Worm (Caenorhabditis elegans) whole organism, L1 larva: Measurements from ENCODE around the gene elpc-4.

Experiments used
- C04F5.9 ChIP-seq: sonication (generic microtip); optimal IDR thresholded peaks from 2 replicates; lab custom pipeline; 2016; ENCODE audit warnings: missing genetic modification characterization, missing compliant biosample characterization
- C16A3.4 ChIP-seq: fragments of 150-350 bp; optimal IDR thresholded peaks from 2 replicates; lab custom pipeline; 2014; ENCODE audit warnings: missing biosample characterization, missing genetic modification characterization
- C34B4.2 ChIP-seq: sonication (generic microtip); optimal IDR thresholded peaks from 2 replicates; lab custom pipeline; 2017; ENCODE audit warnings: mild to moderate bottlenecking, missing genetic modification characterization, missing compliant biosample characterization
- Y116A8C.19 ChIP-seq: sonication (generic microtip); optimal IDR thresholded peaks from 2 replicates; lab custom pipeline; 2016; ENCODE audit warnings: missing compliant biosample characterization, missing genetic modification characterization, borderline replicate concordance
- aly-2 ChIP-seq: fragments of 150-350 bp; optimal IDR thresholded peaks from 2 replicates; lab custom pipeline; 2014; ENCODE audit warnings: missing biosample characterization, missing genetic modification characterization
- blmp-1 ChIP-seq: fragments of 150-350 bp; optimal IDR thresholded peaks from 2 replicates; lab custom pipeline; 2014; ENCODE audit warnings: missing biosample characterization, missing genetic modification characterization
- ceh-82 ChIP-seq, 3 experiments: fragments of 150-350 bp in 1 of 3; sonication (generic microtip) in 2 of 3; optimal IDR thresholded peaks; 2 replicates each; lab custom pipeline; 2014 to 2017; ENCODE audit warnings: missing biosample characterization in 3 of 3, missing genetic modification characterization in 3 of 3
- ces-1 ChIP-seq: fragments of 150-350 bp; optimal IDR thresholded peaks from 2 replicates; lab custom pipeline; 2014; ENCODE audit warnings: missing biosample characterization, missing genetic modification reagents, missing genetic modification characterization
- efl-1 ChIP-seq, 4 experiments: fragments of 150-350 bp; optimal IDR thresholded peaks in 3 of 4; peaks in 1 of 4; 1 replicate in 1 of 4; 2 replicates in 3 of 4; lab custom pipeline; 2014; ENCODE audit warnings: missing biosample characterization in 2 of 4, missing genetic modification characterization in 2 of 4, missing genetic modification reagents in 2 of 4
- efl-3 ChIP-seq: fragments of 200-800 bp; sonication (Bioruptor generic); optimal IDR thresholded peaks from 2 replicates; lab custom pipeline; 2018; ENCODE audit warnings: mild to moderate bottlenecking, missing genetic modification characterization, missing compliant biosample characterization
- egl-27 ChIP-seq, 2 experiments: fragments of 150-350 bp in 1 of 2; sonication (generic microtip); optimal IDR thresholded peaks; 3 replicates each; lab custom pipeline; 2017 to 2018; ENCODE audit warnings: missing biosample characterization in 2 of 2, missing genetic modification characterization in 2 of 2, missing genetic modification reagents in 2 of 2
- elt-2 ChIP-seq: sonication (generic microtip); optimal IDR thresholded peaks from 2 replicates; lab custom pipeline; 2016; ENCODE audit warnings: missing genetic modification characterization, mild to moderate bottlenecking, inconsistent platforms, missing compliant biosample characterization, missing genetic modification reagents
- elt-3 ChIP-seq, 6 experiments: fragments of 150-350 bp in 1 of 6; sonication (generic microtip); optimal IDR thresholded peaks; 2 replicates each; lab custom pipeline; 2017 to 2018; ENCODE audit warnings: missing biosample characterization in 6 of 6, missing genetic modification characterization in 6 of 6, inconsistent platforms in 1 of 6
- fkh-10 ChIP-seq: sonication (generic microtip); optimal IDR thresholded peaks from 2 replicates; lab custom pipeline; 2017; ENCODE audit warnings: missing biosample characterization, missing genetic modification reagents, missing genetic modification characterization
- fkh-8 ChIP-seq: sonication (generic microtip); optimal IDR thresholded peaks from 2 replicates; lab custom pipeline; 2016; ENCODE audit warnings: mild to moderate bottlenecking, missing genetic modification characterization, missing compliant biosample characterization
- grh-1 ChIP-seq: fragments of 200-800 bp; sonication (Bioruptor generic); IDR thresholded peaks from 2 replicates; pipeline ENCODE4 v1.3.6; 2022; ENCODE audit warnings: missing genetic modification reagents, missing genetic modification characterization, missing compliant biosample characterization
- hlh-17 ChIP-seq: fragments of 200-800 bp; sonication (Bioruptor generic); optimal IDR thresholded peaks from 2 replicates; lab custom pipeline; 2018; ENCODE audit warnings: missing genetic modification characterization, mild to moderate bottlenecking, missing compliant biosample characterization, moderate library complexity, borderline replicate concordance
- hpl-2 ChIP-seq: fragments of 150-350 bp; optimal IDR thresholded peaks from 2 replicates; lab custom pipeline; 2014; ENCODE audit warnings: missing biosample characterization, missing genetic modification reagents, missing genetic modification characterization
- irx-1 ChIP-seq: sonication (generic microtip); optimal IDR thresholded peaks from 2 replicates; lab custom pipeline; 2016; ENCODE audit warnings: missing genetic modification characterization, missing compliant biosample characterization
- jun-1 ChIP-seq: fragments of 150-350 bp; optimal IDR thresholded peaks from 2 replicates; lab custom pipeline; 2014; ENCODE audit warnings: missing biosample characterization, missing genetic modification reagents, missing genetic modification characterization
- mab-9 ChIP-seq: fragments of 200-800 bp; sonication (Bioruptor generic); IDR thresholded peaks from 2 replicates; pipeline ENCODE4 v1.3.6; 2022; ENCODE audit warnings: missing genetic modification reagents, missing genetic modification characterization, missing compliant biosample characterization
- mdl-1 ChIP-seq, 2 experiments: fragments of 150-350 bp; optimal IDR thresholded peaks; 2 replicates each; lab custom pipeline; 2014 to 2017; ENCODE audit warnings: missing biosample characterization in 2 of 2, missing genetic modification characterization in 2 of 2, inconsistent platforms in 1 of 2
- mep-1 ChIP-seq: fragments of 150-350 bp; optimal IDR thresholded peaks from 2 replicates; lab custom pipeline; 2014; ENCODE audit warnings: missing biosample characterization, missing genetic modification characterization
- nhr-12 ChIP-seq: sonication (generic microtip); optimal IDR thresholded peaks from 2 replicates; lab custom pipeline; 2017; ENCODE audit warnings: missing biosample characterization, missing genetic modification characterization
- nhr-19 ChIP-seq: fragments of 200-800 bp; sonication (Bioruptor generic); conservative IDR thresholded peaks from 2 replicates; pipeline ENCODE4 v1.3.6; 2022; ENCODE audit warnings: missing genetic modification characterization, missing compliant biosample characterization
- nhr-20 ChIP-seq: sonication (generic microtip); optimal IDR thresholded peaks from 2 replicates; lab custom pipeline; 2016; ENCODE audit warnings: mild to moderate bottlenecking, missing genetic modification characterization, missing compliant biosample characterization
- nhr-237 ChIP-seq: fragments of 150-350 bp; optimal IDR thresholded peaks from 2 replicates; lab custom pipeline; 2014; ENCODE audit warnings: missing biosample characterization, missing genetic modification characterization
- nhr-71 ChIP-seq: sonication (generic microtip); optimal IDR thresholded peaks from 2 replicates; lab custom pipeline; 2016; ENCODE audit warnings: mild to moderate bottlenecking, missing genetic modification characterization, moderate library complexity, missing compliant biosample characterization
- nhr-76 ChIP-seq: sonication (generic microtip); optimal IDR thresholded peaks from 2 replicates; lab custom pipeline; 2017; ENCODE audit warnings: missing biosample characterization, missing genetic modification characterization
- nhr-77 ChIP-seq: fragments of 150-350 bp; optimal IDR thresholded peaks from 2 replicates; lab custom pipeline; 2014; ENCODE audit warnings: missing biosample characterization, missing genetic modification characterization
- nhr-84 ChIP-seq: sonication (generic microtip); optimal IDR thresholded peaks from 2 replicates; lab custom pipeline; 2017; ENCODE audit warnings: missing biosample characterization, missing genetic modification characterization
- nhr-85 ChIP-seq: sonication (generic microtip); peaks from one replicate; lab custom pipeline; 2016; ENCODE audit warnings: missing genetic modification characterization, inconsistent platforms, missing compliant biosample characterization
- pax-3 ChIP-seq: fragments of 200-800 bp; sonication (Bioruptor generic); optimal IDR thresholded peaks from 2 replicates; lab custom pipeline; 2018; ENCODE audit warnings: mild to moderate bottlenecking, missing genetic modification characterization, moderate library complexity, missing compliant biosample characterization
- skn-1 ChIP-seq: fragments of 150-350 bp; optimal IDR thresholded peaks from 2 replicates; lab custom pipeline; 2014; ENCODE audit warnings: missing biosample characterization, missing genetic modification characterization
- sox-4 ChIP-seq: sonication (generic microtip); optimal IDR thresholded peaks from 2 replicates; lab custom pipeline; 2016; ENCODE audit warnings: missing genetic modification characterization, missing compliant biosample characterization
- swsn-7 ChIP-seq: sonication (generic microtip); optimal IDR thresholded peaks from 2 replicates; lab custom pipeline; 2016; ENCODE audit warnings: missing genetic modification characterization, missing compliant biosample characterization
- unc-130 ChIP-seq: fragments of 150-350 bp; optimal IDR thresholded peaks from 2 replicates; lab custom pipeline; 2017; ENCODE audit warnings: missing biosample characterization, missing genetic modification characterization, inconsistent platforms
- unc-30 ChIP-seq: sonication (generic microtip); optimal IDR thresholded peaks from 2 replicates; lab custom pipeline; 2017; ENCODE audit warnings: missing biosample characterization, missing genetic modification characterization
- unc-86 ChIP-seq: sonication (generic microtip); optimal IDR thresholded peaks from 2 replicates; lab custom pipeline; 2016; ENCODE audit warnings: missing genetic modification characterization, missing compliant biosample characterization
- unc-98 ChIP-seq: fragments of 200-800 bp; sonication (Bioruptor generic); IDR thresholded peaks from 2 replicates; pipeline ENCODE4 v1.3.6; 2022; ENCODE audit warnings: missing genetic modification characterization, missing compliant biosample characterization
- vab-15 ChIP-seq: sonication (generic microtip); optimal IDR thresholded peaks from 2 replicates; lab custom pipeline; 2017; ENCODE audit warnings: missing genotype, mild to moderate bottlenecking, missing genetic modification characterization, missing compliant biosample characterization
- zag-1 ChIP-seq: fragments of 150-350 bp; optimal IDR thresholded peaks from 2 replicates; lab custom pipeline; 2014; ENCODE audit warnings: missing biosample characterization, missing genetic modification characterization

Gene elpc-4

ce11 chrIV:8028372-8028771 lies 11.6 kb downstream of the elpc-4 start (continued):
- TF ChIP-seq nhr-12 (no peak), nhr-85 (tag; lab: Kevin White, UChicago) (peak; percentile 99), unc-30 (tag; lab: Kevin White, UChicago) (no peak), nhr-76 (no peak), jun-1 (tag; lab: Kevin White, UChicago) (peak; percentile 20), skn-1 (tag; lab: Kevin White, UChicago) (no peak), grh-1 (GFP tag; lab: Robert Waterston, UW) (peak; percentile 80), C16A3.4 (tag; lab: Kevin White, UChicago) (peak; percentile 64), mab-9 (GFP tag; lab: Robert Waterston, UW) (no peak), vab-15 (tag; lab: Kevin White, UChicago) (no peak), ceh-82 (tag; optimal IDR thresholded peaks at IDR 0.05; lab: Kevin White, UChicago) (peak in 1 of 3 experiments; percentile 1), elt-3 (tag; optimal IDR thresholded peaks at IDR 0.05; lab: Kevin White, UChicago) (peak in 5 of 6 experiments; percentile 90 to 99 (median 91)), ces-1 (no peak), zag-1 (tag; lab: Kevin White, UChicago) (no peak), mep-1 (peak; percentile 78), C04F5.9 (tag; lab: Kevin White, UChicago) (no peak), nhr-20 (peak; percentile 99), unc-86 (tag; lab: Kevin White, UChicago) (no peak), unc-98 (GFP tag; lab: Robert Waterston, UW) (no peak), egl-27 (tag; optimal IDR thresholded peaks at IDR 0.05; lab: Kevin White, UChicago) (no peak), irx-1 (peak; percentile 56), nhr-237 (tag; lab: Kevin White, UChicago) (no peak), nhr-71 (tag; lab: Kevin White, UChicago) (peak; percentile 97), nhr-77 (tag; lab: Kevin White, UChicago) (no peak), nhr-84 (no peak), efl-1 (optimal IDR thresholded peaks at IDR 0.05; lab: Kevin White, UChicago) (peak; percentile 5 to 22), efl-1 (GFP tag; optimal IDR thresholded peaks at IDR 0.05 in 1 of 2; lab: Kevin White, UChicago) (peak; percentile 2 to 90), swsn-7 (peak; percentile 28), aly-2 (tag; lab: Kevin White, UChicago) (no peak), fkh-8 (no peak), pax-3 (no peak), sox-4 (tag; lab: Kevin White, UChicago) (no peak), nhr-19 (GFP tag; lab: Robert Waterston, UW) (peak; percentile 87), hlh-17 (GFP tag; lab: Kevin White, UChicago) (no peak), hpl-2 (GFP tag; lab: Kevin White, UChicago) (no peak), C34B4.2 (tag; lab: Kevin White, UChicago) (no peak), fkh-10 (GFP tag; lab: Kevin White, UChicago) (no peak), elt-2 (peak; percentile 83), Y116A8C.19 (tag; lab: Kevin White, UChicago) (no peak), unc-130 (tag; lab: Kevin White, UChicago) (peak; percentile 76), mdl-1 (tag; optimal IDR thresholded peaks at IDR 0.05; lab: Kevin White, UChicago) (peak in 1 of 2 experiments; percentile 98)

ce11 chrIV:8029413-8029812 lies 12.6 kb downstream of the elpc-4 start, which contains the start of gene nhr-31:
Gene nhr-31 (minus strand): TSS chrIV:8029513.
- TF ChIP-seq mep-1, result no peak
- TF ChIP-seq efl-3 (GFP tag; lab: Kevin White, UChicago), result no peak
- TF ChIP-seq blmp-1, result peak; percentile 46
